Worm (Caenorhabditis elegans) whole organism, young adult: Measurements from ENCODE around the gene F54E12.2.

ENCODE experiments used
- C06A6.2 ChIP-seq: fragments of 200-800 bp; sonication (Bioruptor generic); conservative IDR thresholded peaks from 2 replicates; pipeline ENCODE4 v1.3.6; 2022; ENCODE audit warnings: missing genetic modification characterization, missing compliant biosample characterization
- C17E4.6 ChIP-seq: fragments of 200-800 bp; sonication (Bioruptor generic); IDR thresholded peaks from 2 replicates; pipeline ENCODE4 v1.3.6; 2022; ENCODE audit warnings: missing genetic modification reagents, missing genetic modification characterization, missing compliant biosample characterization
- F52B5.7 ChIP-seq: sonication (generic microtip); optimal IDR thresholded peaks from 2 replicates; lab custom pipeline; 2016; ENCODE audit warnings: mild to moderate bottlenecking, missing genetic modification characterization, missing compliant biosample characterization
- Y53F4B.3 ChIP-seq: fragments of 200-800 bp; sonication (Bioruptor generic); IDR thresholded peaks from 2 replicates; pipeline ENCODE4 v1.3.6; 2022; ENCODE audit warnings: missing genetic modification reagents, missing genetic modification characterization, missing compliant biosample characterization
- Y56A3A.18 ChIP-seq: fragments of 200-800 bp; sonication (Bioruptor generic); IDR thresholded peaks from 2 replicates; pipeline ENCODE4 v1.3.6; 2022; ENCODE audit warnings: missing genetic modification reagents, missing genetic modification characterization, missing compliant biosample characterization
- Y67H2A.10 ChIP-seq: fragments of 200-800 bp; sonication (Bioruptor generic); conservative IDR thresholded peaks from 2 replicates; pipeline ENCODE4 v1.3.6; 2022; ENCODE audit warnings: missing genetic modification reagents, missing genetic modification characterization, missing compliant biosample characterization
- Y95B8A.8 ChIP-seq: fragments of 200-800 bp; sonication (Bioruptor generic); IDR thresholded peaks from 2 replicates; pipeline ENCODE4 v1.3.6; 2022; ENCODE audit warnings: missing genetic modification reagents, missing genetic modification characterization, missing compliant biosample characterization
- ZK185.1 ChIP-seq: sonication (generic microtip); optimal IDR thresholded peaks from 2 replicates; lab custom pipeline; 2016; ENCODE audit warnings: mild to moderate bottlenecking, missing genetic modification characterization, missing compliant biosample characterization; ENCODE audit not compliant: poor library complexity, severe bottlenecking
- akir-1 ChIP-seq: fragments of 200-800 bp; sonication (Bioruptor generic); optimal IDR thresholded peaks from 2 replicates; lab custom pipeline; 2018; ENCODE audit warnings: mild to moderate bottlenecking, missing genetic modification characterization, moderate library complexity, missing compliant biosample characterization
- ceh-79 ChIP-seq: sonication (generic microtip); optimal IDR thresholded peaks from 2 replicates; lab custom pipeline; 2017; ENCODE audit warnings: mild to moderate bottlenecking, missing genetic modification characterization, missing compliant biosample characterization
- dox-1 ChIP-seq: fragments of 200-800 bp; sonication (Bioruptor generic); IDR thresholded peaks from 2 replicates; pipeline ENCODE4 v1.3.6; 2022; ENCODE audit warnings: missing genetic modification reagents, missing genetic modification characterization, missing compliant biosample characterization
- dpff-1 ChIP-seq: sonication (generic microtip); optimal IDR thresholded peaks from 2 replicates; lab custom pipeline; 2017; ENCODE audit warnings: mild to moderate bottlenecking, missing genetic modification characterization, missing compliant biosample characterization
- egl-44 ChIP-seq: fragments of 200-800 bp; sonication (Bioruptor generic); IDR thresholded peaks from 2 replicates; pipeline ENCODE4 v1.3.6; 2022; ENCODE audit warnings: missing genetic modification reagents, missing genetic modification characterization, missing compliant biosample characterization
- egrh-3 ChIP-seq: fragments of 200-800 bp; sonication (Bioruptor generic); IDR thresholded peaks from 2 replicates; pipeline ENCODE4 v1.3.6; 2022; ENCODE audit warnings: missing genetic modification reagents, missing genetic modification characterization, missing compliant biosample characterization
- hlh-12 ChIP-seq: sonication (generic microtip); optimal IDR thresholded peaks from 2 replicates; lab custom pipeline; 2016; ENCODE audit warnings: missing genetic modification characterization, missing compliant biosample characterization
- hlh-26 ChIP-seq: fragments of 200-800 bp; sonication (Bioruptor generic); conservative IDR thresholded peaks from 2 replicates; pipeline ENCODE4 v1.3.6; 2022; ENCODE audit warnings: missing genetic modification reagents, missing genetic modification characterization, missing compliant biosample characterization
- hmg-20 ChIP-seq: fragments of 200-800 bp; sonication (Bioruptor generic); IDR thresholded peaks from 2 replicates; pipeline ENCODE4 v1.3.6; 2022; ENCODE audit warnings: missing genetic modification reagents, missing genetic modification characterization, missing compliant biosample characterization
- hrde-1 ChIP-seq: sonication (generic microtip); optimal IDR thresholded peaks from 2 replicates; lab custom pipeline; 2016; ENCODE audit warnings: missing genetic modification characterization, mild to moderate bottlenecking, missing compliant biosample characterization, moderate library complexity, missing genotype, missing genetic modification reagents, borderline replicate concordance
- lir-1 ChIP-seq: fragments of 200-800 bp; sonication (Bioruptor generic); conservative IDR thresholded peaks from 2 replicates; pipeline ENCODE4 v1.3.6; 2022; ENCODE audit warnings: missing genetic modification reagents, missing genetic modification characterization, missing compliant biosample characterization
- madf-10 ChIP-seq: sonication (generic microtip); optimal IDR thresholded peaks from 2 replicates; lab custom pipeline; 2016; ENCODE audit warnings: mild to moderate bottlenecking, missing genetic modification characterization, missing compliant biosample characterization
- madf-8 ChIP-seq: fragments of 200-800 bp; sonication (Bioruptor generic); conservative IDR thresholded peaks from 2 replicates; pipeline ENCODE4 v1.3.6; 2022; ENCODE audit warnings: missing genetic modification reagents, missing genetic modification characterization, missing compliant biosample characterization
- nfya-1 ChIP-seq: sonication (generic microtip); optimal IDR thresholded peaks from 2 replicates; lab custom pipeline; 2017; ENCODE audit warnings: antibody characterized with exemption, missing compliant biosample characterization, missing genetic modification characterization, borderline replicate concordance; ENCODE audit not compliant: insufficient read depth
- nhr-27 ChIP-seq: fragments of 200-800 bp; sonication (Bioruptor generic); optimal IDR thresholded peaks from 2 replicates; lab custom pipeline; 2018; ENCODE audit warnings: mild to moderate bottlenecking, missing genetic modification characterization, moderate library complexity, missing compliant biosample characterization
- pbrm-1 ChIP-seq: fragments of 200-800 bp; sonication (Bioruptor generic); IDR thresholded peaks from 2 replicates; pipeline ENCODE4 v1.3.6; 2022; ENCODE audit warnings: missing genetic modification reagents, missing genetic modification characterization, missing compliant biosample characterization
- pha-4 ChIP-seq: fragments of 150-350 bp; sonication (generic microtip); optimal IDR thresholded peaks from 2 replicates; lab custom pipeline; 2014; ENCODE audit warnings: missing biosample characterization, missing genetic modification reagents, missing genetic modification characterization
- rpc-1 ChIP-seq, 2 experiments: fragments of 150-350 bp in 1 of 2; sonication (generic microtip) in 1 of 2; optimal IDR thresholded peaks; 2 replicates each; lab custom pipeline; 2014 to 2018; ENCODE audit warnings: missing biosample characterization in 1 of 2, missing genetic modification characterization in 1 of 2, missing genetic modification reagents in 1 of 2, missing genotype in 1 of 2
- sea-2 ChIP-seq: fragments of 200-800 bp; sonication (Bioruptor generic); IDR thresholded peaks from 2 replicates; pipeline ENCODE4 v1.3.6; 2022; ENCODE audit warnings: missing genetic modification characterization, missing compliant biosample characterization
- snpc-4 ChIP-seq, 5 experiments: fragments of 150-350 bp in 1 of 5; sonication (generic microtip) in 4 of 5; optimal IDR thresholded peaks; 2 replicates each; lab custom pipeline; 2014 to 2018; ENCODE audit warnings: missing genetic modification characterization in 5 of 5, missing biosample characterization in 3 of 5, antibody characterized with exemption in 2 of 5, mild to moderate bottlenecking in 2 of 5, missing compliant biosample characterization in 2 of 5, missing genotype in 2 of 5, moderate library complexity in 2 of 5, missing genetic modification reagents in 1 of 5
- tbp1 ChIP-seq: fragments of 200-800 bp; sonication (Bioruptor generic); optimal IDR thresholded peaks from 2 replicates; lab custom pipeline; 2018; ENCODE audit warnings: mild to moderate bottlenecking, missing genetic modification characterization, missing compliant biosample characterization
- tlf-1 ChIP-seq: fragments of 200-800 bp; sonication (Bioruptor generic); optimal IDR thresholded peaks from 2 replicates; lab custom pipeline; 2018; ENCODE audit warnings: mild to moderate bottlenecking, missing genetic modification characterization, missing compliant biosample characterization
- unc-62 ChIP-seq: fragments of 150-350 bp; optimal IDR thresholded peaks from 2 replicates; lab custom pipeline; 2014; ENCODE audit warnings: missing biosample characterization, missing genetic modification reagents, missing genetic modification characterization
- zfh-2 ChIP-seq: fragments of 200-800 bp; sonication (Bioruptor generic); conservative IDR thresholded peaks from 2 replicates; pipeline ENCODE4 v1.3.6; 2022; ENCODE audit warnings: missing genetic modification reagents, missing genetic modification characterization, missing compliant biosample characterization
- zim-3 ChIP-seq: sonication (generic microtip); optimal IDR thresholded peaks from 2 replicates; lab custom pipeline; 2017; ENCODE audit warnings: mild to moderate bottlenecking, missing genetic modification characterization, moderate library complexity, missing compliant biosample characterization
- ztf-25 ChIP-seq: fragments of 200-800 bp; sonication (Bioruptor generic); IDR thresholded peaks from 2 replicates; pipeline ENCODE4 v1.3.6; 2022; ENCODE audit warnings: missing genetic modification reagents, missing genetic modification characterization, missing compliant biosample characterization
- ztf-28 ChIP-seq: fragments of 200-800 bp; sonication (Bioruptor generic); IDR thresholded peaks from 2 replicates; pipeline ENCODE4 v1.3.6; 2022; ENCODE audit warnings: missing genetic modification reagents, missing genetic modification characterization, missing compliant biosample characterization

F54E12.2 gene

ce11 chrIV:11359769-11360168, 22.8 kb upstream of the F54E12.2 start, which contains the start of gene klp-12 (continued):
- no peak for TF ChIP-seq C06A6.2 (GFP tag; lab: Robert Waterston, UW)
- TF ChIP-seq Y56A3A.18 (GFP tag; lab: Robert Waterston, UW): no peak
- no peak for TF ChIP-seq hrde-1 (tag; lab: Kevin White, UChicago)
- no peak for TF ChIP-seq dpff-1 (tag; lab: Kevin White, UChicago)
- no peak for TF ChIP-seq pha-4 (tag; lab: Kevin White, UChicago)
- TF ChIP-seq hlh-12 (tag; lab: Kevin White, UChicago): no peak

- TF ChIP-seq unc-62 (GFP tag; lab: Kevin White, UChicago) (no peak), hlh-12 (tag; lab: Kevin White, UChicago) (no peak), nfya-1 (tag; lab: Kevin White, UChicago) (no peak), zim-3 (tag; lab: Kevin White, UChicago) (no peak), lir-1 (GFP tag; lab: Robert Waterston, UW) (no peak)
These were observed 17.0 kb upstream of the F54E12.2 start, which contains the start of gene T01G1.2 for ce11 chrIV:11353946-11354458. TSS of gene T01G1.2 (plus strand) at chrIV:11354408.

- TF ChIP-seq ztf-28 (no peak), madf-8 (GFP tag; lab: Robert Waterston, UW) (no peak), hmg-20 (GFP tag; lab: Robert Waterston, UW) (no peak), egl-44 (GFP tag; lab: Robert Waterston, UW) (no peak), ZK185.1 (tag; lab: Kevin White, UChicago) (no peak), ceh-79 (tag; lab: Kevin White, UChicago) (no peak), zfh-2 (GFP tag; lab: Robert Waterston, UW) (no peak), ztf-25 (GFP tag; lab: Robert Waterston, UW) (no peak), egrh-3 (GFP tag; lab: Robert Waterston, UW) (no peak), tbp1 (no peak), lir-1 (GFP tag; lab: Robert Waterston, UW) (no peak), akir-1 (GFP tag; lab: Kevin White, UChicago) (no peak), C17E4.6 (no peak), tlf-1 (GFP tag; lab: Kevin White, UChicago) (no peak), pha-4 (tag; lab: Kevin White, UChicago) (no peak), rpc-1 (optimal IDR thresholded peaks at IDR 0.05; lab: Kevin White, UChicago) (no peak), rpc-1 (tag; optimal IDR thresholded peaks at IDR 0.05; lab: Kevin White, UChicago) (no peak), madf-10 (no peak), hrde-1 (tag; lab: Kevin White, UChicago) (no peak), sea-2 (GFP tag; lab: Robert Waterston, UW) (no peak), nfya-1 (tag; lab: Kevin White, UChicago) (no peak)
- TF ChIP-seq, all 124 proteins: peak for 0
These were observed 15.8 kb upstream of the F54E12.2 start for ce11 chrIV:11352768-11353167.

ce11 chrIV:11351563-11351962, 14.6 kb upstream of the F54E12.2 start:
- TF ChIP-seq pbrm-1 (GFP tag; lab: Robert Waterston, UW): no peak
- TF ChIP-seq dox-1 (GFP tag; lab: Robert Waterston, UW): no peak
- no peak for TF ChIP-seq F52B5.7 (tag; lab: Kevin White, UChicago)
- TF ChIP-seq Y95B8A.8 (GFP tag; lab: Robert Waterston, UW): no peak
- no peak for TF ChIP-seq snpc-4 (GFP tag; optimal IDR thresholded peaks at IDR 0.05; lab: Kevin White, UChicago)
- no peak for TF ChIP-seq snpc-4 (tag; optimal IDR thresholded peaks at IDR 0.05; lab: Kevin White, UChicago)
- TF ChIP-seq Y53F4B.3 (GFP tag; lab: Robert Waterston, UW): no peak
- TF ChIP-seq nhr-27 (tag; lab: Kevin White, UChicago): no peak
- no peak for TF ChIP-seq hlh-26 (GFP tag; lab: Robert Waterston, UW)
- no peak for TF ChIP-seq Y67H2A.10
- TF ChIP-seq, all 124 proteins: peak for 0
